Worm (Caenorhabditis elegans) whole organism, young adult: ENCODE measurements around the gene sodh-2.

Source experiments
- B0261.1 ChIP-seq: sonication (generic microtip); optimal IDR thresholded peaks from 2 replicates; lab custom pipeline; 2016; ENCODE audit warnings: mild to moderate bottlenecking, missing genetic modification characterization, moderate library complexity, missing compliant biosample characterization
- D2030.7 ChIP-seq: fragments of 200-800 bp; sonication (Bioruptor generic); IDR thresholded peaks from 2 replicates; pipeline ENCODE4 v1.3.6; 2022; ENCODE audit warnings: missing genetic modification reagents, missing genetic modification characterization, missing compliant biosample characterization
- F23B12.7 ChIP-seq: sonication (generic microtip); optimal IDR thresholded peaks from 2 replicates; lab custom pipeline; 2017; ENCODE audit warnings: missing genetic modification characterization, mild to moderate bottlenecking, missing compliant biosample characterization, antibody characterized with exemption, moderate library complexity; ENCODE audit not compliant: insufficient read depth
- F33H1.4 ChIP-seq: fragments of 200-800 bp; sonication (Bioruptor generic); IDR thresholded peaks from 2 replicates; pipeline ENCODE4 v1.3.6; 2022; ENCODE audit warnings: missing genetic modification reagents, missing genetic modification characterization, missing compliant biosample characterization
- F49E8.2 ChIP-seq: sonication (generic microtip); optimal IDR thresholded peaks from 3 replicates; lab custom pipeline; 2017; ENCODE audit warnings: missing genetic modification characterization, mild to moderate bottlenecking, missing compliant biosample characterization, antibody characterized with exemption, moderate library complexity; ENCODE audit not compliant: insufficient read depth
- K11D2.4 ChIP-seq: fragments of 200-800 bp; sonication (Bioruptor generic); IDR thresholded peaks from 2 replicates; pipeline ENCODE4 v1.3.6; 2022; ENCODE audit warnings: missing genetic modification reagents, missing genetic modification characterization, missing compliant biosample characterization
- Y53F4B.3 ChIP-seq: fragments of 200-800 bp; sonication (Bioruptor generic); IDR thresholded peaks from 2 replicates; pipeline ENCODE4 v1.3.6; 2022; ENCODE audit warnings: missing genetic modification reagents, missing genetic modification characterization, missing compliant biosample characterization
- Y53G8AR.9 ChIP-seq: fragments of 200-800 bp; sonication (Bioruptor generic); conservative IDR thresholded peaks from 2 replicates; pipeline ENCODE4 v1.3.6; 2022; ENCODE audit warnings: missing genetic modification reagents, missing genetic modification characterization, missing compliant biosample characterization
- ama-1 ChIP-seq, 3 experiments: fragments of 150-350 bp in 1 of 3; sonication (generic microtip) in 2 of 3; optimal IDR thresholded peaks; 2 replicates each; lab custom pipeline; 2014 to 2018; ENCODE audit warnings: missing biosample characterization in 2 of 3, missing genetic modification characterization in 2 of 3, missing genetic modification reagents in 2 of 3
- atf-7 ChIP-seq: sonication (generic microtip); optimal IDR thresholded peaks from 2 replicates; lab custom pipeline; 2017; ENCODE audit warnings: mild to moderate bottlenecking, missing genetic modification characterization, missing compliant biosample characterization
- athp-1 ChIP-seq: sonication (generic microtip); optimal IDR thresholded peaks from 2 replicates; lab custom pipeline; 2017; ENCODE audit warnings: mild to moderate bottlenecking, missing genetic modification characterization, missing compliant biosample characterization
- ccch-3 ChIP-seq: fragments of 200-800 bp; sonication (Bioruptor generic); optimal IDR thresholded peaks from 2 replicates; lab custom pipeline; 2018; ENCODE audit warnings: mild to moderate bottlenecking, missing genetic modification characterization, missing compliant biosample characterization
- ceh-100 ChIP-seq: fragments of 200-800 bp; sonication (Bioruptor generic); IDR thresholded peaks from 2 replicates; pipeline ENCODE4 v1.3.6; 2022; ENCODE audit warnings: missing genetic modification reagents, missing genetic modification characterization, missing compliant biosample characterization
- ceh-91 ChIP-seq: fragments of 200-800 bp; sonication (Bioruptor generic); IDR thresholded peaks from 2 replicates; pipeline ENCODE4 v1.3.6; 2022; ENCODE audit warnings: missing genetic modification reagents, missing genetic modification characterization, missing compliant biosample characterization
- dpff-1 ChIP-seq: sonication (generic microtip); optimal IDR thresholded peaks from 2 replicates; lab custom pipeline; 2017; ENCODE audit warnings: mild to moderate bottlenecking, missing genetic modification characterization, missing compliant biosample characterization
- egl-18 ChIP-seq: fragments of 200-800 bp; sonication (Bioruptor generic); IDR thresholded peaks from 2 replicates; pipeline ENCODE4 v1.3.6; 2022; ENCODE audit warnings: missing genetic modification reagents, missing genetic modification characterization, missing compliant biosample characterization
- egrh-3 ChIP-seq: fragments of 200-800 bp; sonication (Bioruptor generic); IDR thresholded peaks from 2 replicates; pipeline ENCODE4 v1.3.6; 2022; ENCODE audit warnings: missing genetic modification reagents, missing genetic modification characterization, missing compliant biosample characterization
- ekl-4 ChIP-seq: fragments of 200-800 bp; sonication (Bioruptor generic); IDR thresholded peaks from 2 replicates; pipeline ENCODE4 v1.3.6; 2022; ENCODE audit warnings: missing genetic modification reagents, missing genetic modification characterization, missing compliant biosample characterization
- hmg-20 ChIP-seq: fragments of 200-800 bp; sonication (Bioruptor generic); IDR thresholded peaks from 2 replicates; pipeline ENCODE4 v1.3.6; 2022; ENCODE audit warnings: missing genetic modification reagents, missing genetic modification characterization, missing compliant biosample characterization
- hsf-1 ChIP-seq: fragments of 200-800 bp; sonication (Bioruptor generic); IDR thresholded peaks from 2 replicates; pipeline ENCODE4 v1.3.6; 2022; ENCODE audit warnings: missing genetic modification reagents, missing genetic modification characterization, missing compliant biosample characterization
- let-526 ChIP-seq: fragments of 200-800 bp; sonication (Bioruptor generic); IDR thresholded peaks from 2 replicates; pipeline ENCODE4 v1.3.6; 2022; ENCODE audit warnings: missing genetic modification reagents, missing genetic modification characterization, missing compliant biosample characterization
- let-607 ChIP-seq, 2 experiments: fragments of 200-800 bp in 1 of 2; sonication (Bioruptor generic) in 1 of 2; sonication (generic microtip) in 1 of 2; optimal IDR thresholded peaks; 2 replicates each; lab custom pipeline; 2016 to 2018; ENCODE audit warnings: mild to moderate bottlenecking in 2 of 2, missing compliant biosample characterization in 2 of 2, missing genetic modification characterization in 2 of 2, moderate library complexity in 2 of 2, missing genotype in 1 of 2
- lin-26 ChIP-seq: fragments of 200-800 bp; sonication (Bioruptor generic); IDR thresholded peaks from 2 replicates; pipeline ENCODE4 v1.3.6; 2022; ENCODE audit warnings: missing genetic modification reagents, missing genetic modification characterization, missing compliant biosample characterization
- lin-54 ChIP-seq: fragments of 200-800 bp; sonication (Bioruptor generic); optimal IDR thresholded peaks from 2 replicates; lab custom pipeline; 2018; ENCODE audit warnings: mild to moderate bottlenecking, missing genetic modification characterization, missing compliant biosample characterization
- lsl-1 ChIP-seq: fragments of 200-800 bp; sonication (Bioruptor generic); optimal IDR thresholded peaks from 2 replicates; lab custom pipeline; 2018; ENCODE audit warnings: mild to moderate bottlenecking, missing genetic modification characterization, moderate library complexity, missing compliant biosample characterization
- lsy-27 ChIP-seq: sonication (generic microtip); optimal IDR thresholded peaks from 2 replicates; lab custom pipeline; 2017; ENCODE audit warnings: missing genetic modification characterization, mild to moderate bottlenecking, missing compliant biosample characterization, antibody characterized with exemption, missing genotype, borderline replicate concordance; ENCODE audit not compliant: insufficient read depth
- madf-6 ChIP-seq: fragments of 200-800 bp; sonication (Bioruptor generic); IDR thresholded peaks from 2 replicates; pipeline ENCODE4 v1.3.6; 2022; ENCODE audit warnings: missing genetic modification reagents, missing genetic modification characterization, missing compliant biosample characterization
- mcd-1 ChIP-seq: fragments of 200-800 bp; sonication (Bioruptor generic); IDR thresholded peaks from 2 replicates; pipeline ENCODE4 v1.3.6; 2022; ENCODE audit warnings: missing genetic modification reagents, missing genetic modification characterization, missing compliant biosample characterization
- mes-4 ChIP-seq: sonication (generic microtip); optimal IDR thresholded peaks from 2 replicates; lab custom pipeline; 2016; ENCODE audit warnings: missing genotype, missing genetic modification characterization, missing compliant biosample characterization
- nfya-2 ChIP-seq: fragments of 200-800 bp; sonication (Bioruptor generic); IDR thresholded peaks from 2 replicates; pipeline ENCODE4 v1.3.6; 2022; ENCODE audit warnings: missing genetic modification reagents, missing genetic modification characterization, missing compliant biosample characterization
- nfyb-1 ChIP-seq: fragments of 200-800 bp; sonication (Bioruptor generic); IDR thresholded peaks from 2 replicates; pipeline ENCODE4 v1.3.6; 2022; ENCODE audit warnings: missing genetic modification reagents, missing genetic modification characterization, missing compliant biosample characterization
- nhr-27 ChIP-seq: fragments of 200-800 bp; sonication (Bioruptor generic); optimal IDR thresholded peaks from 2 replicates; lab custom pipeline; 2018; ENCODE audit warnings: mild to moderate bottlenecking, missing genetic modification characterization, moderate library complexity, missing compliant biosample characterization
- nhr-90 ChIP-seq: sonication (generic microtip); optimal IDR thresholded peaks from 2 replicates; lab custom pipeline; 2016; ENCODE audit warnings: missing genotype, mild to moderate bottlenecking, missing genetic modification characterization, missing compliant biosample characterization
- pha-4 ChIP-seq: fragments of 150-350 bp; sonication (generic microtip); optimal IDR thresholded peaks from 2 replicates; lab custom pipeline; 2014; ENCODE audit warnings: missing biosample characterization, missing genetic modification reagents, missing genetic modification characterization
- snpc-1.1 ChIP-seq: sonication (generic microtip); optimal IDR thresholded peaks from 2 replicates; lab custom pipeline; 2017; ENCODE audit warnings: missing genetic modification characterization, mild to moderate bottlenecking, missing compliant biosample characterization, antibody characterized with exemption, moderate library complexity, missing genotype, missing genetic modification reagents; ENCODE audit not compliant: insufficient read depth
- snpc-1.3 ChIP-seq: sonication (generic microtip); optimal IDR thresholded peaks from 2 replicates; lab custom pipeline; 2017; ENCODE audit warnings: missing genetic modification characterization, mild to moderate bottlenecking, missing compliant biosample characterization, antibody characterized with exemption, moderate library complexity, missing genotype, missing genetic modification reagents; ENCODE audit not compliant: insufficient read depth
- somi-1 ChIP-seq: fragments of 200-800 bp; sonication (Bioruptor generic); optimal IDR thresholded peaks from 2 replicates; lab custom pipeline; 2018; ENCODE audit warnings: mild to moderate bottlenecking, missing genetic modification characterization, missing compliant biosample characterization
- sptf-2 ChIP-seq: fragments of 200-800 bp; sonication (Bioruptor generic); optimal IDR thresholded peaks from 2 replicates; lab custom pipeline; 2018; ENCODE audit warnings: mild to moderate bottlenecking, missing genetic modification characterization, missing compliant biosample characterization
- tlf-1 ChIP-seq: fragments of 200-800 bp; sonication (Bioruptor generic); optimal IDR thresholded peaks from 2 replicates; lab custom pipeline; 2018; ENCODE audit warnings: mild to moderate bottlenecking, missing genetic modification characterization, missing compliant biosample characterization
- xnd-1 ChIP-seq: sonication (generic microtip); optimal IDR thresholded peaks from 2 replicates; lab custom pipeline; 2016; ENCODE audit warnings: missing genotype, missing genetic modification reagents, missing genetic modification characterization, missing compliant biosample characterization
- zfh-2 ChIP-seq: fragments of 200-800 bp; sonication (Bioruptor generic); conservative IDR thresholded peaks from 2 replicates; pipeline ENCODE4 v1.3.6; 2022; ENCODE audit warnings: missing genetic modification reagents, missing genetic modification characterization, missing compliant biosample characterization
- ztf-26 ChIP-seq: sonication (generic microtip); optimal IDR thresholded peaks from 2 replicates; lab custom pipeline; 2017; ENCODE audit warnings: missing genetic modification characterization, missing compliant biosample characterization

Gene sodh-2

DNA sequence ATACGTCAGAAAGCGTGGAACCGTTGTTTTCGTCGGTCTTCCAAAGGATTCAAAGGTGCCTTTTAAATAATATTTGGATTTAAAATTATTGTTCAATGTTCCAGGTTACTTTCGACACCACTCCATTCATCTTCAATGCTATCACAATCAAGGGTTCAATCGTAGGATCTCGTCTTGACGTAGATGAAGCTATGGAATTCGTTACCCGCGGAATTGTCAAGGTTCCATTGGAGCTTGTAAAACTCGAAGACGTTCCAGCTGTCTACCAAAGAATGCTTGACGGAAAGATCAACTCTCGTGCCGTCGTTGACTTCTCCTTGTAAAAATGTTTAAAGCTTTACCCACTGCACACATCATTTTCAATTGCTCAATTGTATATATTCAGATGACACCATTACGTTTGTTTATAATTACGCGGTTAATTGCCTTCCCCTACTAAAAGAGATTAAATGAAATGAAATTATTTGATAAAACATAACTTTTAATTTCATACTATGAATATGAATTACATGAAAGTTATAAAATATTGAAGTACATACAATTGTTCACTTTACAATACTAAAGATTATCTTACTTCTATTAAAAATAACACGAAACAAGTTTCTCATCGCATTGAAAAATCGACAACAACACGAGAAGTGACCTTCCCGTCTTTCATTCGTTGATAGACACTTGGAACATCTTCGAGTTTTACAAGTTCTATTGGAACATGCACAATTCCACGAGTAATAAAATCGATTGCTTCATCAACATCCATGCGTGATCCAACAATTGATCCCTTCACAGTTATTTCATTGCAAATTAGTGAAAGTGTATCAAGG is 1.7 kb downstream of the sodh-2 start (continued):
- peak; percentile 6 for TF ChIP-seq somi-1 (GFP tag; lab: Kevin White, UChicago)
- TF ChIP-seq nfyb-1 = peak; percentile 77
- peak; percentile 63 for TF ChIP-seq tlf-1 (GFP tag; lab: Kevin White, UChicago)
- TF ChIP-seq ekl-4 (GFP tag; lab: Robert Waterston, UW) = peak; percentile 12; the same call in 1 of the 2 replicates
- TF ChIP-seq let-526 (GFP tag; lab: Robert Waterston, UW) = peak; percentile 15; the same call in 1 of the 2 replicates
- no peak for TF ChIP-seq egl-18 (GFP tag; lab: Robert Waterston, UW)
- no peak for TF ChIP-seq mcd-1 (GFP tag; lab: Robert Waterston, UW)
- no peak for TF ChIP-seq lin-26 (GFP tag; lab: Robert Waterston, UW)
- no peak for TF ChIP-seq hmg-20 (GFP tag; lab: Robert Waterston, UW)
- TF ChIP-seq ama-1 (optimal IDR thresholded peaks at IDR 0.05; lab: Kevin White, UChicago) = peak; percentile 84
- TF ChIP-seq ama-1 (GFP tag; optimal IDR thresholded peaks at IDR 0.05; lab: Kevin White, UChicago) = no peak
- TF ChIP-seq zfh-2 (GFP tag; lab: Robert Waterston, UW) = no peak

DNA sequence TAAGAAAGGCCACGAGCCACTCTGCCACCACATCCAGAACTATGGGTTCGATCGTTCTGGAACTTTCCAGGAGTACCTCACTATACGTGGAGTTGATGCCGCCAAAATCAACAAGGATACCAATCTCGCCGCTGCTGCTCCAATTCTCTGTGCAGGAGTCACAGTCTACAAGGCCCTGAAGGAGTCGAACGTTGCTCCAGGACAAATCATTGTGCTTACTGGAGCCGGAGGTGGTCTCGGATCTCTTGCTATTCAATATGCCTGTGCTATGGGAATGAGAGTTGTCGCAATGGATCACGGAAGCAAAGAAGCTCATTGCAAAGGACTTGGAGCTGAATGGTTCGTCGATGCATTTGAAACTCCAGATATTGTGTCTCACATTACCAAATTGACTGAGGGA is 2.4 kb downstream of the sodh-2 start:
- TF ChIP-seq F33H1.4 (GFP tag; lab: Robert Waterston, UW) = no peak
- no peak for TF ChIP-seq let-607 (tag; optimal IDR thresholded peaks at IDR 0.05; lab: Kevin White, UChicago)
- peak; percentile 47 for TF ChIP-seq nhr-27 (tag; lab: Kevin White, UChicago)
- no peak for TF ChIP-seq nfya-2 (GFP tag; lab: Robert Waterston, UW)
- peak; percentile 27 for TF ChIP-seq ama-1 (optimal IDR thresholded peaks at IDR 0.05; lab: Kevin White, UChicago)
- TF ChIP-seq ama-1 (GFP tag; optimal IDR thresholded peaks at IDR 0.05; lab: Kevin White, UChicago) = no peak
- TF ChIP-seq B0261.1 (tag; lab: Kevin White, UChicago) = no peak
- TF ChIP-seq ztf-26 = no peak
- no peak for TF ChIP-seq sptf-2 (GFP tag; lab: Kevin White, UChicago)
- TF ChIP-seq athp-1 (tag; lab: Kevin White, UChicago) = no peak
- TF ChIP-seq D2030.7 (GFP tag; lab: Robert Waterston, UW) = no peak
- TF ChIP-seq dpff-1 (tag; lab: Kevin White, UChicago) = no peak
- peak; percentile 61 for TF ChIP-seq pha-4 (tag; lab: Kevin White, UChicago)
- no peak for TF ChIP-seq mes-4 (tag; lab: Kevin White, UChicago)
- no peak for TF ChIP-seq F23B12.7
- peak; percentile 30; the same call in 1 of the 2 replicates for TF ChIP-seq hsf-1
- TF ChIP-seq lsy-27 (tag; lab: Kevin White, UChicago) = no peak
- no peak for TF ChIP-seq xnd-1
- TF ChIP-seq lin-54 (GFP tag; lab: Kevin White, UChicago) = no peak
- TF ChIP-seq K11D2.4 = 0 out of 2 replicates have a peak, but pooled peaks have one; percentile 11
- no peak for TF ChIP-seq Y53F4B.3 (GFP tag; lab: Robert Waterston, UW)
- TF ChIP-seq ccch-3 = no peak
- no peak for TF ChIP-seq Y53G8AR.9
- TF ChIP-seq nfyb-1 = 0 out of 2 replicates have a peak, but pooled peaks have one; percentile 10
- TF ChIP-seq egl-18 (GFP tag; lab: Robert Waterston, UW) = no peak

DNA sequence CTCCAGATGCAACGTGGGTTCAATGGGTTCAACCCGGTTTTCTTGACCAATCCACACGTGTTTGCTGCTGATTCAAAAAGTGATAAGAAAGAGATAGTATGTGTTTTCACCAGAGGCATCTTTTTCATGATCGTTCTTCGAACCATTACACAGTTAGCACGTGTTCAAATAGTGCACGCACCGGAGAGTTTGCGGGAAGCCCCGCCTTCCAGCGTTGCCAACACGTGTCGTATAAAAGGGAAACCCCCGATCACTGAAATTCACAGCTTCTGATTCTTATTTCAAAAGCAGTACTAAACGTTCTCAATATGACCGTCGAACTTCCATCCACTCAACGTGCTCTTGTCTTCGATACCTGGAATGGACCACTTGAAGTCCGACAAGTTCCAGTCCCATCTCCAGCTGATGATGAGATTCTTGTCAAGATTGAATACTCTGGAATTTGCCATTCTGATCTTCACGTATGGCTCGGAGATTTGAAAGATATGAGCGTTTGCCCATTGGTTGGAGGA is 3.0 kb downstream of the sodh-2 start, which contains the start of gene adh-1:
adh-1 (plus strand) TSS at position 261 of the 512 bp plus-strand sequence.
- TF ChIP-seq nhr-90 (tag; lab: Kevin White, UChicago) (no peak), hmg-20 (GFP tag; lab: Robert Waterston, UW) (no peak), F49E8.2 (tag; lab: Kevin White, UChicago) (no peak), snpc-1.1 (tag; lab: Kevin White, UChicago) (no peak), madf-6 (no peak), egrh-3 (GFP tag; lab: Robert Waterston, UW) (no peak), atf-7 (no peak), nfya-2 (GFP tag; lab: Robert Waterston, UW) (no peak), lsl-1 (GFP tag; lab: Kevin White, UChicago) (no peak), snpc-1.3 (no peak), ceh-91 (GFP tag; lab: Robert Waterston, UW) (no peak), ama-1 (optimal IDR thresholded peaks at IDR 0.05; lab: Kevin White, UChicago) (peak; percentile 95), ama-1 (GFP tag; optimal IDR thresholded peaks at IDR 0.05; lab: Kevin White, UChicago) (no peak), ceh-100 (GFP tag; lab: Robert Waterston, UW) (no peak)
